Fruit fly (Drosophila melanogaster): ENCODE results near the gene Pdzd8.

The Pdzd8 gene

dm6 chrX:11886976-11887375 is 43.7 kb downstream of the Pdzd8 start, which contains the start of the genes CG10353 and SelG:
Gene CG10353 (minus strand): TSS chrX:11887162.
Gene SelG (plus strand): TSS chrX:11887284.
- no peak for TF ChIP-seq CG32264 (GFP tag; optimal IDR thresholded peaks at IDR 0.05)
- no peak for TF ChIP-seq dsf (GFP tag; optimal IDR thresholded peaks at IDR 0.05; ENCODE audit: borderline replicate concordance)
- no peak for TF ChIP-seq usp (GFP tag; optimal IDR thresholded peaks at IDR 0.05)
- TF ChIP-seq OdsH (GFP tag; optimal IDR thresholded peaks at IDR 0.05), result peak; percentile 21
- no peak for TF ChIP-seq jim (GFP tag; optimal IDR thresholded peaks at IDR 0.05)
- TF ChIP-seq fru (GFP tag; optimal IDR thresholded peaks at IDR 0.05), result peak; percentile 57
- TF ChIP-seq Myc (optimal IDR thresholded peaks at IDR 0.05), result peak; percentile 53
- no peak for TF ChIP-seq Vsx2 (GFP tag; optimal IDR thresholded peaks at IDR 0.05; ENCODE audit: partially characterized antibody)
- peak; percentile 86 for TF ChIP-seq Hnf4 (GFP tag; optimal IDR thresholded peaks at IDR 0.05)
- TF ChIP-seq ey (GFP tag; optimal IDR thresholded peaks at IDR 0.05), result peak; percentile 38
- TF ChIP-seq Mio (GFP tag; optimal IDR thresholded peaks at IDR 0.05), result no peak
- TF ChIP-seq CG9705 (GFP tag; optimal IDR thresholded peaks at IDR 0.05), result no peak
- TF ChIP-seq Jra (GFP tag; optimal IDR thresholded peaks at IDR 0.05), result peak; percentile 72
- no peak for TF ChIP-seq GATAd (GFP tag; optimal IDR thresholded peaks at IDR 0.05)
- peak; percentile 4 for TF ChIP-seq HLH106 (tag; optimal IDR thresholded peaks at IDR 0.05)
- peak; percentile 31 for TF ChIP-seq woc (GFP tag; optimal IDR thresholded peaks at IDR 0.05)
- TF ChIP-seq br (GFP tag; optimal IDR thresholded peaks at IDR 0.05), result peak; percentile 50
- TF ChIP-seq foxo (GFP tag; optimal IDR thresholded peaks at IDR 0.05), result peak in 1 of 2 experiments; percentile 56
- no peak for TF ChIP-seq Rel (GFP tag; optimal IDR thresholded peaks at IDR 0.05)
- peak; percentile 42 for TF ChIP-seq Rel (tag; optimal IDR thresholded peaks at IDR 0.05)
- no peak for TF ChIP-seq dl (GFP tag; optimal IDR thresholded peaks at IDR 0.05; ENCODE audit: insufficient read depth in 1 of 2, partially characterized antibody in 2 of 2)
- TF ChIP-seq h (GFP tag; optimal IDR thresholded peaks at IDR 0.05), result peak; percentile 62
- TF ChIP-seq Hr83 (GFP tag; optimal IDR thresholded peaks at IDR 0.05; ENCODE audit: poor library complexity, severe bottlenecking), result peak; percentile 84
- TF ChIP-seq rgr (GFP tag; optimal IDR thresholded peaks at IDR 0.05), result peak; percentile 59
- peak; percentile 11 for TF ChIP-seq sv (GFP tag; optimal IDR thresholded peaks at IDR 0.05)
- TF ChIP-seq Sp1 (GFP tag; optimal IDR thresholded peaks at IDR 0.05), result peak; percentile 44
- TF ChIP-seq Dfd (GFP tag; optimal IDR thresholded peaks at IDR 0.05), result no peak

- no peak for TF ChIP-seq pan (optimal IDR thresholded peaks at IDR 0.05)
- peak in 1 of 2 experiments; percentile 14 for TF ChIP-seq foxo (GFP tag; optimal IDR thresholded peaks at IDR 0.05)
- no peak for TF ChIP-seq dmrt93B (GFP tag; optimal IDR thresholded peaks at IDR 0.05)
- no peak for TF ChIP-seq Jra (GFP tag; optimal IDR thresholded peaks at IDR 0.05)
- TF ChIP-seq Mio (GFP tag; optimal IDR thresholded peaks at IDR 0.05), result no peak
- TF ChIP-seq Vsx2 (GFP tag; optimal IDR thresholded peaks at IDR 0.05; ENCODE audit: partially characterized antibody), result no peak
- no peak for TF ChIP-seq brk (GFP tag; optimal IDR thresholded peaks at IDR 0.05)
- TF ChIP-seq fru (GFP tag; optimal IDR thresholded peaks at IDR 0.05), result no peak
Measured at dm6 chrX:11885356-11885755, 45.3 kb downstream of the Pdzd8 start.

- TF ChIP-seq sv (GFP tag; optimal IDR thresholded peaks at IDR 0.05), result no peak
- TF ChIP-seq Hr83 (GFP tag; optimal IDR thresholded peaks at IDR 0.05; ENCODE audit: poor library complexity, severe bottlenecking), result no peak
- no peak for TF ChIP-seq jim (GFP tag; optimal IDR thresholded peaks at IDR 0.05)
- no peak for TF ChIP-seq sage (GFP tag; optimal IDR thresholded peaks at IDR 0.05)
Measured at dm6 chrX:11884134-11884533, 46.5 kb downstream of the Pdzd8 start.

- TF ChIP-seq brk (GFP tag; optimal IDR thresholded peaks at IDR 0.05), result no peak
- no peak for TF ChIP-seq dmrt93B (GFP tag; optimal IDR thresholded peaks at IDR 0.05)
- TF ChIP-seq sv (GFP tag; optimal IDR thresholded peaks at IDR 0.05), result no peak
- TF ChIP-seq lola (GFP tag; optimal IDR thresholded peaks at IDR 0.05), result no peak
- TF ChIP-seq Hr78 (GFP tag; optimal IDR thresholded peaks at IDR 0.05), result no peak
- no peak for TF ChIP-seq usp (GFP tag; optimal IDR thresholded peaks at IDR 0.05)
- no peak for TF ChIP-seq Myc (optimal IDR thresholded peaks at IDR 0.05)
- TF ChIP-seq br (GFP tag; optimal IDR thresholded peaks at IDR 0.05), result no peak
- TF ChIP-seq pan (optimal IDR thresholded peaks at IDR 0.05), result no peak
- no peak for TF ChIP-seq Sp1 (GFP tag; optimal IDR thresholded peaks at IDR 0.05)
- TF ChIP-seq dl (GFP tag; optimal IDR thresholded peaks at IDR 0.05; ENCODE audit: insufficient read depth in 1 of 2, partially characterized antibody in 2 of 2), result no peak
- no peak for TF ChIP-seq rgr (GFP tag; optimal IDR thresholded peaks at IDR 0.05)
- no peak for TF ChIP-seq CG9705 (GFP tag; optimal IDR thresholded peaks at IDR 0.05)
- no peak for TF ChIP-seq Hnf4 (GFP tag; optimal IDR thresholded peaks at IDR 0.05)
- no peak for TF ChIP-seq CrebA (GFP tag; optimal IDR thresholded peaks at IDR 0.05; ENCODE audit: borderline replicate concordance)
- no peak for TF ChIP-seq N (GFP tag; optimal IDR thresholded peaks at IDR 0.05)
- TF ChIP-seq Rel (GFP tag; optimal IDR thresholded peaks at IDR 0.05), result no peak
- no peak for TF ChIP-seq Rel (tag; optimal IDR thresholded peaks at IDR 0.05)
- no peak for TF ChIP-seq CG32264 (GFP tag; optimal IDR thresholded peaks at IDR 0.05)
- no peak for TF ChIP-seq tai (GFP tag; optimal IDR thresholded peaks at IDR 0.05)
Measured at dm6 chrX:11882447-11882846, 48.2 kb downstream of the Pdzd8 start.

All from whole organism, wandering third instar larva.